Fruit fly (Drosophila melanogaster) whole organism, wandering third instar larva: ENCODE results near the gene CG13314.

Source experiments
- CrebA ChIP-seq: fragments of 200-800 bp; sonication (Bioruptor generic); optimal IDR thresholded peaks from 2 replicates; lab custom pipeline; 2016; ENCODE audit warnings: missing biosample characterization, mild to moderate bottlenecking, missing genetic modification characterization, borderline replicate concordance
- Dfd ChIP-seq: fragments of >200 bp; optimal IDR thresholded peaks from 2 replicates; lab custom pipeline; 2017; ENCODE audit warnings: missing biosample characterization, missing genetic modification characterization
- Dif ChIP-seq: fragments of 200-275, 200-300 bp; sonication (Bioruptor generic); optimal IDR thresholded peaks from 2 replicates; lab custom pipeline; 2018; ENCODE audit warnings: missing biosample characterization, missing genetic modification characterization; ENCODE audit not compliant: partially characterized antibody
- HLH106 ChIP-seq: fragments of 200-800 bp; optimal IDR thresholded peaks from 3 replicates; lab custom pipeline; 2019; ENCODE audit warnings: missing biosample characterization, mild to moderate bottlenecking, missing genetic modification characterization, moderate library complexity
- Hr83 ChIP-seq: fragments of 200-300 bp; sonication (Bioruptor generic); optimal IDR thresholded peaks from 2 replicates; lab custom pipeline; 2016; ENCODE audit warnings: missing biosample characterization, mild to moderate bottlenecking, missing genetic modification characterization, moderate library complexity; ENCODE audit not compliant: poor library complexity, severe bottlenecking
- Myc ChIP-seq: fragments of >200 bp; optimal IDR thresholded peaks from 2 replicates; lab custom pipeline; 2017
- Rel ChIP-seq, 2 experiments: fragments of 200-800 bp; sonication (Bioruptor generic) in 1 of 2; optimal IDR thresholded peaks; 2 replicates in 1 of 2; 3 replicates in 1 of 2; lab custom pipeline; 2016 to 2019; ENCODE audit warnings: mild to moderate bottlenecking in 2 of 2, missing biosample characterization in 2 of 2, missing genetic modification characterization in 2 of 2, moderate library complexity in 1 of 2
- Sp1 ChIP-seq: fragments of 200-800 bp; sonication (Bioruptor generic); optimal IDR thresholded peaks from 3 replicates; lab custom pipeline; 2019; ENCODE audit warnings: missing biosample characterization, mild to moderate bottlenecking, missing genetic modification characterization, moderate library complexity
- brk ChIP-seq: fragments of 200-800 bp; sonication (Bioruptor generic); optimal IDR thresholded peaks from 2 replicates; lab custom pipeline; 2016; ENCODE audit warnings: missing biosample characterization, mild to moderate bottlenecking, missing genetic modification characterization
- dsf ChIP-seq: sonication (Bioruptor generic); optimal IDR thresholded peaks from 2 replicates; lab custom pipeline; 2016; ENCODE audit warnings: missing biosample characterization, missing genetic modification characterization, borderline replicate concordance
- ey ChIP-seq: fragments of 200-800 bp; sonication (Bioruptor generic); optimal IDR thresholded peaks from 2 replicates; lab custom pipeline; 2016; ENCODE audit warnings: missing biosample characterization, missing genetic modification characterization
- foxo ChIP-seq, 2 experiments: fragments of 200-800 bp; sonication (Bioruptor generic); optimal IDR thresholded peaks; 2 replicates in 1 of 2; 3 replicates in 1 of 2; lab custom pipeline; 2016 to 2017; ENCODE audit warnings: missing biosample characterization in 2 of 2, missing genetic modification characterization in 2 of 2
- fru ChIP-seq: fragments of 200-800 bp; sonication (Bioruptor generic); optimal IDR thresholded peaks from 3 replicates; lab custom pipeline; 2016; ENCODE audit warnings: missing biosample characterization, mild to moderate bottlenecking, missing genetic modification characterization
- h ChIP-seq: fragments of 200-800 bp; sonication (Bioruptor generic); optimal IDR thresholded peaks from 3 replicates; lab custom pipeline; 2016; ENCODE audit warnings: missing biosample characterization, mild to moderate bottlenecking, missing genetic modification characterization
- lola ChIP-seq: fragments of >200 bp; optimal IDR thresholded peaks from 2 replicates; lab custom pipeline; 2017; ENCODE audit warnings: missing biosample characterization, missing genetic modification characterization
- pan ChIP-seq: fragments of >200 bp; optimal IDR thresholded peaks from 2 replicates; lab custom pipeline; 2017
- psq ChIP-seq: fragments of 200-800 bp; sonication (Bioruptor generic); optimal IDR thresholded peaks from 3 replicates; lab custom pipeline; 2017; ENCODE audit warnings: missing biosample characterization, mild to moderate bottlenecking, missing genetic modification characterization, moderate library complexity
- rgr ChIP-seq: fragments of 200-800 bp; sonication (Bioruptor generic); optimal IDR thresholded peaks from 3 replicates; lab custom pipeline; 2016; ENCODE audit warnings: missing biosample characterization, mild to moderate bottlenecking, missing genetic modification characterization
- sage ChIP-seq: fragments of 200-800 bp; sonication (Bioruptor generic); optimal IDR thresholded peaks from 2 replicates; lab custom pipeline; 2016; ENCODE audit warnings: missing biosample characterization, mild to moderate bottlenecking, missing genetic modification characterization
- sv ChIP-seq: fragments of 200-800 bp; sonication (Bioruptor generic); optimal IDR thresholded peaks from 3 replicates; lab custom pipeline; 2016; ENCODE audit warnings: missing biosample characterization, missing genetic modification characterization
- tai ChIP-seq: sonication (Bioruptor generic); optimal IDR thresholded peaks from 2 replicates; lab custom pipeline; 2016; ENCODE audit warnings: missing biosample characterization, missing genetic modification characterization
- usp ChIP-seq: fragments of >200 bp; optimal IDR thresholded peaks from 2 replicates; lab custom pipeline; 2017; ENCODE audit warnings: missing biosample characterization, missing genetic modification characterization
- woc ChIP-seq: sonication (Bioruptor generic); optimal IDR thresholded peaks from 2 replicates; lab custom pipeline; 2016; ENCODE audit warnings: missing biosample characterization, mild to moderate bottlenecking, missing genetic modification characterization

CG13314 gene

DNA sequence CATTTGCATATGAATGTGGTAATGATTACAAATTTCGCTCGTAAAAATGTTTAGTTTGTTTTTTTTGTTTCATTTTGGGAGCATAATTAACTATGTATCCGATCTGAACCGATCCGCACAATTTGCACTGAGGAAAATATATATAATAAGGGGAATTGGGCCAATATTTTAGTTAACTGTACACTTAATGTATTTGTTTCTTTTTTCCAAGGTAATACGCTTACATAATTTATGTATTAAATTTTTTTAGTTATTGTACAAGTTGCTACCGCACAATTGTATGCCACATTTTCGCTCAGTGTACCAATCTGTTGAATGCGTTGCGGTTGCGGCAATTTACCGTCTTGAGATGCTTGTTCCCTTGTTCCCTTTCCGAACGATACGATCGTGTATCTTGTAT is 44.1 kb downstream of the CG13314 start:
- peak; percentile 4 for TF ChIP-seq fru
- peak in 1 of 2 experiments; percentile 8 for TF ChIP-seq foxo (GFP tag; optimal IDR thresholded peaks at IDR 0.05; lab: Kevin White, UChicago)
- TF ChIP-seq pan (lab: Kevin White, UChicago): no peak
- peak; percentile 12 for TF ChIP-seq rgr (GFP tag; lab: Kevin White, UChicago)
- no peak for TF ChIP-seq Sp1 (GFP tag; lab: Kevin White, UChicago)
- TF ChIP-seq sv (GFP tag; lab: Kevin White, UChicago): peak; percentile 77

- TF ChIP-seq sage (GFP tag; lab: Kevin White, UChicago): no peak
- no peak for TF ChIP-seq Myc (lab: Kevin White, UChicago)
- no peak for TF ChIP-seq Dif (GFP tag; lab: Kevin White, UChicago)
- TF ChIP-seq woc (GFP tag; lab: Kevin White, UChicago): peak; percentile 12
- no peak for TF ChIP-seq Rel (GFP tag; optimal IDR thresholded peaks at IDR 0.05; lab: Kevin White, UChicago)
- TF ChIP-seq Rel (tag; optimal IDR thresholded peaks at IDR 0.05; lab: Kevin White, UChicago): no peak
These were observed 45.0 kb downstream of the CG13314 start for dm6 chr3L:9026568-9026967.

DNA sequence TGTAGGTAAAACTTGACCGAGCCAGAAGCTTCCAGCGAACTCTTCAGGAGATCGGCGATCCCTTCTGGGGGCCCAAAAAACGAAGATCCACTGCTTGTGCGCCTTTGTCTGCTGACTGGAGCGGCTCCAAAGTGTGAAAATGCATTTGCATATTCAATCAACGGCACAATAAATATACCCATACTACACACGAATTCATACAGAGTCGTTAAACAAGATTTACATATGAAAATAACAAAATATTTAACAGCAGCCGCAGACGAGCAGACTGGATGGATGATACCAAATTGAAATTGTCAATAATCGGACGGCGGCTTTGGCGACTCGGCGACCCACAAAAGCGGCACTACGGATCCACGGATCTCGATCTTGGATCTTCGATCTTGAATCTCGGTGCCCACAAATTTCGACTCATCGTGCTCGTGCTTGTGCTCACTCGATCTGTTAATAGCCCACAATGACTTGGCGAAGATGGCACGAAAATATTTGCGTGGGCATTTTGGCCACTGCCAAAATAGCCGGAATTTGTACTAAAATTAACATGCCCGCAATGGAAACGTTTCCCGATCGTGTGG is 45.6 kb downstream of the CG13314 start:
- TF ChIP-seq woc (GFP tag; lab: Kevin White, UChicago) (no peak), CrebA (GFP tag; lab: Kevin White, UChicago) (no peak), Dif (GFP tag; lab: Kevin White, UChicago) (no peak), sage (GFP tag; lab: Kevin White, UChicago) (no peak), psq (GFP tag; lab: Kevin White, UChicago) (no peak), fru (no peak), HLH106 (tag; lab: Kevin White, UChicago) (no peak), Hr83 (no peak), brk (GFP tag; lab: Kevin White, UChicago) (no peak), Dfd (GFP tag; lab: Kevin White, UChicago) (no peak), dsf (GFP tag; lab: Kevin White, UChicago) (no peak), lola (GFP tag; lab: Kevin White, UChicago) (no peak), usp (GFP tag; lab: Kevin White, UChicago) (no peak), ey (GFP tag; lab: Kevin White, UChicago) (no peak)

dm6 chr3L:9028057-9028456 is 46.5 kb downstream of the CG13314 start:
- TF ChIP-seq pan (lab: Kevin White, UChicago): no peak
- TF ChIP-seq tai (GFP tag; lab: Kevin White, UChicago): no peak
- no peak for TF ChIP-seq woc (GFP tag; lab: Kevin White, UChicago)
- TF ChIP-seq, all 38 proteins: peak for 0

dm6 chr3L:9029183-9029789 is 47.7 kb downstream of the CG13314 start:
- TF ChIP-seq Rel (GFP tag; optimal IDR thresholded peaks at IDR 0.05; lab: Kevin White, UChicago) (no peak), Rel (tag; optimal IDR thresholded peaks at IDR 0.05; lab: Kevin White, UChicago) (no peak), Dif (GFP tag; lab: Kevin White, UChicago) (no peak), h (GFP tag; lab: Kevin White, UChicago) (no peak)
